Fruit fly (Drosophila melanogaster) whole organism, embryonic: ENCODE data around the gene CG9222.

Experiments
- Aef1 ChIP-seq: fragments of 200-800 bp; sonication (Bioruptor generic); IDR thresholded peaks from 3 replicates; pipeline ENCODE4 v1.3.6; 2022; ENCODE audit warnings: missing biosample characterization, missing genetic modification characterization
- Antp ChIP-seq: fragments of 200-800 bp; sonication (Bioruptor generic); optimal IDR thresholded peaks from 3 replicates; lab custom pipeline; 2016; ENCODE audit warnings: missing biosample characterization, missing genetic modification characterization
- CG10366 ChIP-seq: fragments of 200-800 bp; sonication (Bioruptor generic); IDR thresholded peaks from 2 replicates; pipeline ENCODE4 v1.3.6; 2022; ENCODE audit warnings: missing biosample characterization, missing genetic modification characterization
- CG11504 ChIP-seq: fragments of 200-800 bp; sonication (Bioruptor generic); optimal IDR thresholded peaks from 3 replicates; lab custom pipeline; 2019; ENCODE audit warnings: missing biosample characterization, mild to moderate bottlenecking, missing genetic modification characterization, moderate library complexity
- CG13624 ChIP-seq: fragments of 200-800 bp; sonication (Bioruptor generic); optimal IDR thresholded peaks from 2 replicates; lab custom pipeline; 2016; ENCODE audit warnings: missing biosample characterization, missing genetic modification characterization
- CG13894 ChIP-seq: fragments of 200-800 bp; sonication (Bioruptor generic); optimal IDR thresholded peaks from 3 replicates; lab custom pipeline; 2018; ENCODE audit warnings: missing biosample characterization, mild to moderate bottlenecking, missing genetic modification characterization, moderate library complexity
- CG14667 ChIP-seq: fragments of 200-800 bp; sonication (Bioruptor generic); IDR thresholded peaks from 2 replicates; pipeline ENCODE4 v1.3.6; 2022; ENCODE audit warnings: missing biosample characterization, missing genetic modification characterization
- CG14860 ChIP-seq: fragments of 200-800 bp; sonication (Bioruptor generic); IDR thresholded peaks from 3 replicates; pipeline ENCODE4 v1.3.6; 2022; ENCODE audit warnings: missing biosample characterization, missing genetic modification characterization; ENCODE audit not compliant: partially characterized antibody
- CG16815 ChIP-seq: fragments of 200-800 bp; sonication (Bioruptor generic); optimal IDR thresholded peaks from 3 replicates; lab custom pipeline; 2017; ENCODE audit warnings: missing biosample characterization, mild to moderate bottlenecking, missing genetic modification characterization
- CG17612 ChIP-seq: fragments of 200-800 bp; sonication (Bioruptor generic); IDR thresholded peaks from 2 replicates; pipeline ENCODE4 v1.3.6; 2022; ENCODE audit warnings: missing biosample characterization, missing genetic modification characterization
- CG18262 ChIP-seq: fragments of 200-800 bp; optimal IDR thresholded peaks from 3 replicates; lab custom pipeline; 2019; ENCODE audit warnings: missing biosample characterization, mild to moderate bottlenecking, missing genetic modification characterization, moderate library complexity
- CG18599 ChIP-seq: fragments of 200-800 bp; sonication (Bioruptor generic); optimal IDR thresholded peaks from 3 replicates; lab custom pipeline; 2017; ENCODE audit warnings: missing biosample characterization, missing genetic modification characterization, mild to moderate bottlenecking, moderate library complexity, missing genetic modification reagents
- CG18619 ChIP-seq: fragments of 200-800 bp; sonication (Bioruptor generic); optimal IDR thresholded peaks from 3 replicates; lab custom pipeline; 2017; ENCODE audit warnings: missing biosample characterization, mild to moderate bottlenecking, missing genetic modification characterization
- CG30020 ChIP-seq: fragments of 200-800 bp; optimal IDR thresholded peaks from 2 replicates; lab custom pipeline; 2019; ENCODE audit warnings: missing biosample characterization, mild to moderate bottlenecking, missing genetic modification characterization, moderate library complexity
- CG30403 ChIP-seq: fragments of 200-800 bp; sonication (Bioruptor generic); optimal IDR thresholded peaks from 3 replicates; lab custom pipeline; 2016; ENCODE audit warnings: missing biosample characterization, missing genetic modification characterization
- CG3163 ChIP-seq: fragments of 200-800 bp; sonication (Bioruptor generic); optimal IDR thresholded peaks from 3 replicates; lab custom pipeline; 2016; ENCODE audit warnings: missing biosample characterization, missing genetic modification characterization
- CG32767 ChIP-seq: fragments of 200-800 bp; sonication (Bioruptor generic); IDR thresholded peaks from 2 replicates; pipeline ENCODE4 v1.3.6; 2022; ENCODE audit warnings: missing biosample characterization, missing genetic modification characterization
- CG34224 ChIP-seq: fragments of 200-800 bp; sonication (Bioruptor generic); IDR thresholded peaks from 3 replicates; pipeline ENCODE4 v1.3.6; 2022; ENCODE audit warnings: missing biosample characterization, missing genetic modification characterization; ENCODE audit not compliant: partially characterized antibody
- CG4730 ChIP-seq: fragments of 200-800 bp; sonication (Bioruptor generic); IDR thresholded peaks from 2 replicates; pipeline ENCODE4 v1.3.6; 2022; ENCODE audit warnings: missing biosample characterization, missing genetic modification characterization
- CG4820 ChIP-seq: fragments of 200-800 bp; sonication (Bioruptor generic); optimal IDR thresholded peaks from 3 replicates; lab custom pipeline; 2016; ENCODE audit warnings: missing biosample characterization, missing genetic modification characterization
- CG4854 ChIP-seq: fragments of 200-800 bp; sonication (Bioruptor generic); optimal IDR thresholded peaks from 2 replicates; lab custom pipeline; 2016; ENCODE audit warnings: missing biosample characterization, missing genetic modification characterization, inconsistent platforms
- CG6254 ChIP-seq: fragments of 200-800 bp; sonication (Bioruptor generic); optimal IDR thresholded peaks from 3 replicates; lab custom pipeline; 2017; ENCODE audit warnings: mild to moderate bottlenecking, missing biosample characterization, missing genetic modification reagents, missing genetic modification characterization
- CG6683 ChIP-seq: fragments of 200-800 bp; sonication (Bioruptor generic); optimal IDR thresholded peaks from 2 replicates; lab custom pipeline; 2017; ENCODE audit warnings: missing biosample characterization, mild to moderate bottlenecking, missing genetic modification characterization, missing genetic modification reagents
- CG8281 ChIP-seq: fragments of 200-800 bp; sonication (Bioruptor generic); optimal IDR thresholded peaks from 2 replicates; lab custom pipeline; 2018; ENCODE audit warnings: missing biosample characterization, mild to moderate bottlenecking, missing genetic modification characterization, moderate library complexity
- CG9932 ChIP-seq: fragments of 200-800 bp; sonication (Bioruptor generic); IDR thresholded peaks from 2 replicates; pipeline ENCODE4 v1.3.6; 2022; ENCODE audit warnings: missing biosample characterization, missing genetic modification characterization
- CkIIα-i1 ChIP-seq: fragments of 200-800 bp; sonication (Bioruptor generic); IDR thresholded peaks from 2 replicates; pipeline ENCODE4 v1.3.6; 2022; ENCODE audit warnings: missing biosample characterization, missing genetic modification characterization
- H15 ChIP-seq: fragments of 200-800 bp; sonication (Bioruptor generic); IDR thresholded peaks from 3 replicates; pipeline ENCODE4 v1.3.6; 2022; ENCODE audit warnings: missing biosample characterization, missing genetic modification characterization
- NC2α ChIP-seq: fragments of 200-800 bp; sonication (Bioruptor generic); optimal IDR thresholded peaks from 2 replicates; lab custom pipeline; 2016; ENCODE audit warnings: missing biosample characterization, missing genetic modification characterization
- Nf-YC ChIP-seq: fragments of 200-800 bp; optimal IDR thresholded peaks from 3 replicates; lab custom pipeline; 2019; ENCODE audit warnings: missing biosample characterization, mild to moderate bottlenecking, missing genetic modification characterization, moderate library complexity
- Optix ChIP-seq: fragments of 200-800 bp; sonication (Bioruptor generic); IDR thresholded peaks from 3 replicates; pipeline ENCODE4 v1.3.6; 2022; ENCODE audit warnings: missing biosample characterization, missing genetic modification characterization
- Pdp1 ChIP-seq, 2 experiments: fragments of 200-800 bp; sonication (Bioruptor generic); optimal IDR thresholded peaks; 3 replicates each; lab custom pipeline; 2016; ENCODE audit warnings: missing biosample characterization in 2 of 2, missing genetic modification characterization in 2 of 2, mild to moderate bottlenecking in 1 of 2, moderate library complexity in 1 of 2
- Sox100B ChIP-seq: fragments of 200-800 bp; sonication (Bioruptor generic); optimal IDR thresholded peaks from 3 replicates; lab custom pipeline; 2018; ENCODE audit warnings: missing biosample characterization, mild to moderate bottlenecking, missing genetic modification characterization
- Spps ChIP-seq: fragments of 200-800 bp; sonication (Bioruptor generic); optimal IDR thresholded peaks from 2 replicates; lab custom pipeline; 2018; ENCODE audit warnings: missing biosample characterization, mild to moderate bottlenecking, missing genetic modification characterization
- Taf1 ChIP-seq: fragments of 200-800 bp; sonication (Bioruptor generic); IDR thresholded peaks from 2 replicates; pipeline ENCODE4 v1.3.6; 2022; ENCODE audit warnings: missing biosample characterization, missing genetic modification characterization
- eve ChIP-seq, 2 experiments: fragments of >200 bp; optimal IDR thresholded peaks; 2 replicates each; lab custom pipeline; 2017; ENCODE audit warnings: missing biosample characterization in 2 of 2, missing genetic modification characterization in 2 of 2
- eyg ChIP-seq: fragments of 200-800 bp; sonication (Bioruptor generic); optimal IDR thresholded peaks from 3 replicates; lab custom pipeline; 2016; ENCODE audit warnings: missing biosample characterization, missing genetic modification characterization
- gcm ChIP-seq: fragments of 200-800 bp; sonication (Bioruptor generic); optimal IDR thresholded peaks from 2 replicates; lab custom pipeline; 2019; ENCODE audit warnings: missing biosample characterization, mild to moderate bottlenecking, missing genetic modification characterization, moderate library complexity
- grau ChIP-seq: fragments of 200-800 bp; optimal IDR thresholded peaks from 3 replicates; lab custom pipeline; 2019; ENCODE audit warnings: missing biosample characterization, mild to moderate bottlenecking, missing genetic modification characterization, moderate library complexity
- h ChIP-seq: fragments of >200 bp; optimal IDR thresholded peaks from 2 replicates; lab custom pipeline; 2017
- ind ChIP-seq: fragments of 200-800 bp; sonication (Bioruptor generic); optimal IDR thresholded peaks from 3 replicates; lab custom pipeline; 2016; ENCODE audit warnings: missing biosample characterization, missing genetic modification characterization
- nau ChIP-seq: fragments of 200-800 bp; sonication (Bioruptor generic); optimal IDR thresholded peaks from 3 replicates; lab custom pipeline; 2017; ENCODE audit warnings: missing biosample characterization, mild to moderate bottlenecking, missing genetic modification characterization, missing genetic modification reagents
- pros ChIP-seq: fragments of 200-800 bp; sonication (Bioruptor generic); optimal IDR thresholded peaks from 3 replicates; lab custom pipeline; 2019; ENCODE audit warnings: missing biosample characterization, mild to moderate bottlenecking, missing genetic modification characterization, moderate library complexity
- scrt ChIP-seq: fragments of 200-800 bp; sonication (Bioruptor generic); optimal IDR thresholded peaks from 2 replicates; lab custom pipeline; 2018; ENCODE audit warnings: missing biosample characterization, mild to moderate bottlenecking, missing genetic modification characterization, moderate library complexity
- sens ChIP-seq: fragments of 200-800 bp; sonication (Bioruptor generic); peaks from one replicate; lab custom pipeline; 2016; ENCODE audit warnings: missing biosample characterization, missing genetic modification characterization
- slbo ChIP-seq: fragments of 200-800 bp; sonication (Bioruptor generic); IDR thresholded peaks from 2 replicates; pipeline ENCODE4 v1.3.6; 2022; ENCODE audit warnings: missing biosample characterization, missing genetic modification characterization
- tgo ChIP-seq: fragments of 200-800 bp; sonication (Bioruptor generic); IDR thresholded peaks from 3 replicates; pipeline ENCODE4 v1.3.6; 2022; ENCODE audit warnings: missing biosample characterization, missing genetic modification characterization
- trem ChIP-seq: fragments of 200-800 bp; optimal IDR thresholded peaks from 3 replicates; lab custom pipeline; 2019; ENCODE audit warnings: missing biosample characterization, mild to moderate bottlenecking, missing genetic modification characterization, moderate library complexity
- wor ChIP-seq: fragments of 200-800 bp; sonication (Bioruptor generic); IDR thresholded peaks from 2 replicates; pipeline ENCODE4 v1.3.6; 2022; ENCODE audit warnings: missing biosample characterization, missing genetic modification characterization
- zen ChIP-seq: fragments of 200-800 bp; sonication (Bioruptor generic); optimal IDR thresholded peaks from 3 replicates; lab custom pipeline; 2018; ENCODE audit warnings: missing biosample characterization, mild to moderate bottlenecking, missing genetic modification characterization, moderate library complexity
- zfh2 ChIP-seq: fragments of 200-800 bp; sonication (Bioruptor generic); optimal IDR thresholded peaks from 2 replicates; lab custom pipeline; 2016; ENCODE audit warnings: missing biosample characterization, missing genetic modification characterization

The CG9222 gene

DNA sequence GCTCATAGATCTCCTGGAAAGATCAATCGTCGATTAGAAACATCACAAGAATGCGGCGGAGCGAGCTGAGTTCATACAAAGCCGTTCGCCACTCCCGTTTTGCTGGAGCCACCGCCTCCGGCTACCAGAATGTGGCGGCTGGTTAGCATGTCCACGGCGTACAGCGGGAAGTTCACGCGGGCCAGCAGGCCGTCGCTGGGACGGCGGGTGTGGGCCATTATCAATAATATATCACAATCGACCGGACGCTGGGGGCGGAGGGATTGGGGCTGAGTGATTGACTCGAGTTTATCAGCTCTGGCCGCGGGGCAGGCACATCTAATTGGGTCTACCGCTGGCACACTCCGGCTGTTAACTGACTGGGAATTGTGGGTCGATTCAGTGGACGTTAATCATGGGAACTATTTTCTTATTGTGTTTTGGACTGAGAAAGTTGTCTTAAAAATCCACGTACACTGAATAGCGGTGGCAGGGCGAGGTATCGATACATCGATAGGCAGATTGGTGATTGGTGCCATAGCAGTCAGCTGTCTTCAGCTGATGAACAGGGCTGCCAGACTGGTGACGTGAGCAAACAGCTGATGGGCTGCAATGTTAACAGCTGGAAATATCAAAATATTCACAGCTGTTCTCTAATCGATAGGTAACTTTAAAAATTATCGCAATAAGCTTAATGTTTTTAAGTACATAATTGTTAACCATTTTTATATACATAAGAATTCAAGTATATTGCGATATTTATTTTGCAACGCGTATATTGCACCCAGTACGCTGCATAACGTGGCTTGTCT lies 32.1 kb upstream of the CG9222 start, which contains the start of gene CG9175 (continued):
- TF ChIP-seq CG11504, result peak; percentile 43
- no peak for TF ChIP-seq Taf1
- no peak for TF ChIP-seq CG14667 (GFP tag; lab: Robert Waterston, UW)
- TF ChIP-seq Nf-YC, result peak; percentile 44
- no peak for TF ChIP-seq Optix (GFP tag; lab: Robert Waterston, UW)
- peak; percentile 44 for TF ChIP-seq CG30403 (GFP tag; lab: Kevin White, UChicago)
- no peak for TF ChIP-seq CG17612 (GFP tag; lab: Robert Waterston, UW)
- TF ChIP-seq CG6683 (GFP tag; lab: Kevin White, UChicago), result no peak
- peak; percentile 17 for TF ChIP-seq pros (GFP tag; lab: Kevin White, UChicago)
- TF ChIP-seq CG10366, result no peak; the same call in 1 of the 2 replicates
- no peak for TF ChIP-seq Sox100B (GFP tag; lab: Kevin White, UChicago)
- peak; percentile 32 for TF ChIP-seq CG18599 (GFP tag; lab: Kevin White, UChicago)
- no peak for TF ChIP-seq scrt (GFP tag; lab: Kevin White, UChicago)
- peak; percentile 23 for TF ChIP-seq CG3163
- peak; percentile 86 for TF ChIP-seq trem (tag; lab: Kevin White, UChicago)
- no peak for TF ChIP-seq CG32767 (GFP tag; lab: Robert Waterston, UW)
- TF ChIP-seq gcm, result peak; percentile 28
- peak; percentile 33 for TF ChIP-seq CG30020 (tag; lab: Kevin White, UChicago)
- peak; percentile 36 for TF ChIP-seq CG18619
- TF ChIP-seq CG6254 (GFP tag; lab: Kevin White, UChicago), result no peak
- TF ChIP-seq wor, result no peak
- 0 out of 2 replicates have a peak, but pooled peaks have one; percentile 32 for TF ChIP-seq slbo (GFP tag; lab: Robert Waterston, UW)
- peak; percentile 22 to 63 for TF ChIP-seq Pdp1 (GFP tag; optimal IDR thresholded peaks at IDR 0.05; lab: Kevin White, UChicago)
- peak; percentile 87 for TF ChIP-seq CG14860 (GFP tag; lab: Robert Waterston, UW)
- peak; percentile 75 for TF ChIP-seq CG13894 (tag; lab: Kevin White, UChicago)
- TF ChIP-seq CG16815 (GFP tag; lab: Kevin White, UChicago), result no peak
- TF ChIP-seq CG13624 (GFP tag; lab: Kevin White, UChicago), result peak; percentile 68
- TF ChIP-seq CG4854 (GFP tag; lab: Kevin White, UChicago), result peak; percentile 14
- TF ChIP-seq eyg (GFP tag; lab: Kevin White, UChicago), result no peak
- TF ChIP-seq CG18262 (tag; lab: Kevin White, UChicago), result peak; percentile 22
- no peak for TF ChIP-seq CG8281 (tag; lab: Kevin White, UChicago)
- TF ChIP-seq zfh2 (GFP tag; lab: Kevin White, UChicago), result peak; percentile 41
- TF ChIP-seq CG9932 (GFP tag; lab: Robert Waterston, UW), result peak; percentile 72
- TF ChIP-seq CG4820, result no peak
- TF ChIP-seq CG4730, result no peak
- TF ChIP-seq Spps, result peak; percentile 7
- TF ChIP-seq NC2α (GFP tag; lab: Kevin White, UChicago), result no peak
- TF ChIP-seq eve (GFP tag; optimal IDR thresholded peaks at IDR 0.05; lab: Kevin White, UChicago), result no peak
- peak; percentile 39 for TF ChIP-seq Antp (GFP tag; lab: Kevin White, UChicago)
- TF ChIP-seq CG34224 (GFP tag; lab: Robert Waterston, UW), result peak; percentile 99
- peak; percentile 46 for TF ChIP-seq grau
- TF ChIP-seq ind (GFP tag; lab: Kevin White, UChicago), result peak; percentile 7
- peak; percentile 63 for TF ChIP-seq zen (tag; lab: Kevin White, UChicago)
- TF ChIP-seq h, result no peak
- peak; percentile 17 for TF ChIP-seq nau
- TF ChIP-seq CkIIα-i1 (GFP tag; lab: Robert Waterston, UW), result no peak
- TF ChIP-seq tgo (GFP tag; lab: Robert Waterston, UW), result no peak
- TF ChIP-seq sens, result peak; percentile 83
- TF ChIP-seq H15 (GFP tag; lab: Robert Waterston, UW), result no peak
- no peak for TF ChIP-seq Aef1 (GFP tag; lab: Robert Waterston, UW)
